Fruit fly (Drosophila melanogaster): Measurements from ENCODE around the gene CG5177.

CG5177 gene

dm6 chr2L:7401627-7402026 is 3.4 kb upstream of the CG5177 start (continued):
- TF ChIP-seq stc (GFP tag; IDR thresholded peaks at IDR 0.05) (peak; percentile 78), NC2β (GFP tag; optimal IDR thresholded peaks at IDR 0.05) (no peak), CG7556 (GFP tag; optimal IDR thresholded peaks at IDR 0.05) (peak; percentile 63), CG2116 (GFP tag; optimal IDR thresholded peaks at IDR 0.05) (peak; percentile 9), nerfin-2 (GFP tag; IDR thresholded peaks at IDR 0.05; ENCODE audit: partially characterized antibody) (no peak), Hr78 (GFP tag; optimal IDR thresholded peaks at IDR 0.05) (no peak), cas (GFP tag; IDR thresholded peaks at IDR 0.05) (no peak), Eip74EF (GFP tag; optimal IDR thresholded peaks at IDR 0.05) (peak in 1 of 2 experiments; percentile 60), fd64A (GFP tag; optimal IDR thresholded peaks at IDR 0.05) (no peak), CG2712 (tag; optimal IDR thresholded peaks at IDR 0.05) (peak; percentile 86), CG14014 (GFP tag; IDR thresholded peaks at IDR 0.05) (peak; percentile 72; the same call in 1 of the 2 replicates), ap (GFP tag; IDR thresholded peaks at IDR 0.05) (no peak), Sry-δ (GFP tag; optimal IDR thresholded peaks at IDR 0.05) (no peak), bowl (GFP tag; IDR thresholded peaks at IDR 0.05) (no peak), CG7786 (GFP tag; optimal IDR thresholded peaks at IDR 0.05) (peak; percentile 13), bbx (GFP tag; IDR thresholded peaks at IDR 0.05; ENCODE audit: partially characterized antibody) (no peak), Fer3 (tag; optimal IDR thresholded peaks at IDR 0.05) (peak; percentile 80), CG8359 (GFP tag; optimal IDR thresholded peaks at IDR 0.05; ENCODE audit: borderline replicate concordance) (no peak), H15 (GFP tag; IDR thresholded peaks at IDR 0.05) (peak; percentile 66), Ravus (GFP tag; IDR thresholded peaks at IDR 0.05) (peak; percentile 66), ato (GFP tag; IDR thresholded peaks at IDR 0.05; ENCODE audit: partially characterized antibody) (no peak), tap (tag; optimal IDR thresholded peaks at IDR 0.05) (peak; percentile 83), nom (GFP tag; optimal IDR thresholded peaks at IDR 0.05) (no peak), CG1602 (GFP tag; optimal IDR thresholded peaks at IDR 0.05) (peak; percentile 45), trem (tag; optimal IDR thresholded peaks at IDR 0.05) (peak; percentile 37), h (optimal IDR thresholded peaks at IDR 0.05) (no peak), ind (GFP tag; optimal IDR thresholded peaks at IDR 0.05) (peak; percentile 71), Nf-YC (tag; optimal IDR thresholded peaks at IDR 0.05) (peak; percentile 42), CG14965 (GFP tag; optimal IDR thresholded peaks at IDR 0.05; ENCODE audit: borderline replicate concordance) (no peak), trh (GFP tag; optimal IDR thresholded peaks at IDR 0.05) (peak; percentile 20), nmo (GFP tag; optimal IDR thresholded peaks at IDR 0.05) (peak; percentile 79), CG12659 (GFP tag; optimal IDR thresholded peaks at IDR 0.05) (peak; percentile 64), CG11093 (GFP tag; IDR thresholded peaks at IDR 0.05) (peak; percentile 59; the same call in 2 of the 3 replicates), Dfd (GFP tag; optimal IDR thresholded peaks at IDR 0.05) (no peak), CG32772 (GFP tag; IDR thresholded peaks at IDR 0.05) (peak; percentile 71; the same call in 1 of the 2 replicates), Atf-2 (GFP tag; optimal IDR thresholded peaks at IDR 0.05) (no peak), gsb (GFP tag; IDR thresholded peaks at IDR 0.05) (peak; percentile 46), CG11247 (GFP tag; IDR thresholded peaks at IDR 0.05) (peak; percentile 73; the same call in 1 of the 2 replicates), Spps (tag; optimal IDR thresholded peaks at IDR 0.05) (peak; percentile 52), C15 (GFP tag; IDR thresholded peaks at IDR 0.05) (no peak), lab (GFP tag; optimal IDR thresholded peaks at IDR 0.05) (peak; percentile 78), CG34376 (GFP tag; optimal IDR thresholded peaks at IDR 0.05) (no peak), jing (GFP tag; optimal IDR thresholded peaks at IDR 0.05) (no peak), Kr (GFP tag; optimal IDR thresholded peaks at IDR 0.05) (no peak), CG2199 (GFP tag; IDR thresholded peaks at IDR 0.05) (0 out of 3 replicates have a peak, but pooled peaks have one; percentile 8), ERR (GFP tag; optimal IDR thresholded peaks at IDR 0.05) (no peak), CG2202 (tag; optimal IDR thresholded peaks at IDR 0.05) (no peak), Poxn (GFP tag; IDR thresholded peaks at IDR 0.05) (no peak), ttk (GFP tag; IDR thresholded peaks at IDR 0.05) (peak; percentile 83), Rfx (GFP tag; IDR thresholded peaks at IDR 0.05) (peak; percentile 87), HmgD (GFP tag; optimal IDR thresholded peaks at IDR 0.05) (no peak)

All from whole organism, embryonic.